Fruit fly (Drosophila melanogaster) whole organism, pupa: ENCODE data around the gene CG5116.
A peak's percentile ranks its signal among the peaks of the same experiment; 100 is the strongest.

Experiments
- CG10348 ChIP-seq: fragments of 200-800 bp; sonication (Bioruptor generic); IDR thresholded peaks from 2 replicates; pipeline ENCODE4 v1.3.6; 2022; ENCODE audit warnings: missing biosample characterization, missing genetic modification characterization
- CG12605 ChIP-seq: fragments of 200-800 bp; sonication (Bioruptor generic); IDR thresholded peaks from 2 replicates; pipeline ENCODE4 v1.3.6; 2022; ENCODE audit warnings: missing biosample characterization, missing genetic modification characterization
- CG13204 ChIP-seq: fragments of 200-800 bp; sonication (Bioruptor generic); optimal IDR thresholded peaks from 2 replicates; lab custom pipeline; 2018; ENCODE audit warnings: missing biosample characterization, mild to moderate bottlenecking, missing genetic modification characterization, moderate library complexity
- CG14655 ChIP-seq: fragments of 200-800 bp; sonication (Bioruptor generic); optimal IDR thresholded peaks from 3 replicates; lab custom pipeline; 2017; ENCODE audit warnings: mild to moderate bottlenecking, missing biosample characterization, missing genetic modification reagents, missing genetic modification characterization
- CG15710 ChIP-seq: fragments of 200-800 bp; sonication (Bioruptor generic); optimal IDR thresholded peaks from 2 replicates; lab custom pipeline; 2018; ENCODE audit warnings: missing biosample characterization, mild to moderate bottlenecking, missing genetic modification characterization, moderate library complexity
- CG17806 ChIP-seq: fragments of 200-800 bp; sonication (Bioruptor generic); optimal IDR thresholded peaks from 2 replicates; lab custom pipeline; 2018; ENCODE audit warnings: missing biosample characterization, mild to moderate bottlenecking, missing genetic modification characterization, moderate library complexity
- CG32121 ChIP-seq: fragments of 200-800 bp; sonication (Bioruptor generic); IDR thresholded peaks from 2 replicates; pipeline ENCODE4 v1.3.6; 2022; ENCODE audit warnings: missing biosample characterization, missing genetic modification characterization
- CG34367 ChIP-seq: fragments of 200-800 bp; sonication (Bioruptor generic); optimal IDR thresholded peaks from 2 replicates; lab custom pipeline; 2018; ENCODE audit warnings: missing biosample characterization, mild to moderate bottlenecking, missing genetic modification characterization
- CG4496 ChIP-seq: fragments of 200-800 bp; sonication (Bioruptor generic); IDR thresholded peaks from 3 replicates; pipeline ENCODE4 v1.3.6; 2022; ENCODE audit warnings: missing biosample characterization, missing genetic modification characterization
- CG8159 ChIP-seq: fragments of 200-800 bp; sonication (Bioruptor generic); optimal IDR thresholded peaks from 3 replicates; lab custom pipeline; 2018; ENCODE audit warnings: missing biosample characterization, mild to moderate bottlenecking, missing genetic modification characterization, moderate library complexity
- CG8301 ChIP-seq: fragments of 200-800 bp; sonication (Bioruptor generic); optimal IDR thresholded peaks from 2 replicates; lab custom pipeline; 2018; ENCODE audit warnings: missing biosample characterization, mild to moderate bottlenecking, missing genetic modification characterization
- CG9948 ChIP-seq: fragments of 200-800 bp; sonication (Bioruptor generic); optimal IDR thresholded peaks from 2 replicates; lab custom pipeline; 2018; ENCODE audit warnings: missing biosample characterization, mild to moderate bottlenecking, missing genetic modification characterization, moderate library complexity
- D1 ChIP-seq: fragments of 200-800 bp; sonication (Bioruptor generic); optimal IDR thresholded peaks from 2 replicates; lab custom pipeline; 2018; ENCODE audit warnings: missing biosample characterization, mild to moderate bottlenecking, missing genetic modification characterization, moderate library complexity
- EcR ChIP-seq: fragments of 200-800 bp; sonication (Bioruptor generic); optimal IDR thresholded peaks from 3 replicates; lab custom pipeline; 2019; ENCODE audit warnings: missing biosample characterization, missing genetic modification characterization, mild to moderate bottlenecking, moderate library complexity, missing genetic modification reagents
- Ets98B ChIP-seq: fragments of 200-800 bp; sonication (Bioruptor generic); IDR thresholded peaks from 2 replicates; pipeline ENCODE4 v1.3.6; 2022; ENCODE audit warnings: missing biosample characterization, missing genetic modification characterization
- Pif1A ChIP-seq: fragments of 200-800 bp; sonication (Bioruptor generic); optimal IDR thresholded peaks from 3 replicates; lab custom pipeline; 2016; ENCODE audit warnings: missing biosample characterization, missing genetic modification characterization
- Pif1B ChIP-seq: fragments of 200-800 bp; sonication (Bioruptor generic); optimal IDR thresholded peaks from 3 replicates; lab custom pipeline; 2016; ENCODE audit warnings: missing biosample characterization, missing genetic modification characterization
- Snoo ChIP-seq: fragments of 200-800 bp; sonication (Bioruptor generic); optimal IDR thresholded peaks from 3 replicates; lab custom pipeline; 2017; ENCODE audit warnings: missing biosample characterization, mild to moderate bottlenecking, missing genetic modification characterization, inconsistent platforms
- fd96Ca ChIP-seq: fragments of 200-800 bp; sonication (Bioruptor generic); IDR thresholded peaks from 3 replicates; pipeline ENCODE4 v1.3.6; 2022; ENCODE audit warnings: missing biosample characterization, missing genetic modification characterization
- gl ChIP-seq: fragments of 200-800 bp; sonication (Bioruptor generic); optimal IDR thresholded peaks from 2 replicates; lab custom pipeline; 2018; ENCODE audit warnings: missing biosample characterization, mild to moderate bottlenecking, missing genetic modification characterization
- rn ChIP-seq: fragments of 200-800 bp; sonication (Bioruptor generic); IDR thresholded peaks from 2 replicates; pipeline ENCODE4 v1.3.6; 2022; ENCODE audit warnings: missing biosample characterization, missing genetic modification characterization

The CG5116 gene

DNA sequence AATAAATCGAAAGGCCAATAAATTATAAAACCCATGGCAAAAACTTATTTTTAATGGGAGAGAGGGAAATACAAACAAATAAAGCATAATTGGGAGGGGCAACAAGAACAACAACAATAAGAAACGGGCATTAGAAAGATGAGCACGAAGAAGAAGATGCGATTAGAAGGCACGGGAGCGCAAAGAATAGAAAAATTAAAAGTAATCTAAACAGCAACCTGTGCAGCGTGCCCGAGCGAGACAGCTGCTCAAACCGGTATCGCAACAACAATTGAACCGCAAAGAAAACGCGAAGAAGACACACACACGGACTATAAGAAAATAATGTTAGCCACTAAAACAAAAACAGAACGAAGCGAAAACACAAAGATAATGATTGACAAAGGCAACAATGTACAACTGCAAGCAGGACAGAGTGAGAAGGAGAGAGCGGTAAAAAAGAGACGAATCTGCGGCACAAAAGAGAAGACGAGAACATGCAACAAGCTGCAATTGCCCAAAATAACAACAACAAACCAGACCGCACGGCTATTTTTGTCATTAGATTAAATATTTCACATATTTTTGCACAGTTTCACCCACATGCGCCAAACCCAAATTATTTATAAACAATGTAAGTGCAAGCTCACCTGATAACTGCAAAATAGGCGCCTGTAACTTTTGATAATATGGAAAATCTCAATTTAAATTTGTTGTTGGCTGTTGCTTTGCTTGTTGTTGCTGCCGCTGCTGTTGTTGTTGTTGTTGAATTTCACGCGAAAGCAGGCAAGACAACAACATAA lies 10.9 kb upstream of the CG5116 start:
- peak; percentile 33; the same call in 1 of the 2 replicates for TF ChIP-seq CG32121 (GFP tag; lab: Robert Waterston, UW)
- no peak for TF ChIP-seq CG17806 (tag; lab: Kevin White, UChicago)
- no peak for TF ChIP-seq CG4496 (GFP tag; lab: Robert Waterston, UW)
- TF ChIP-seq D1 (tag; lab: Kevin White, UChicago), result no peak
- no peak for TF ChIP-seq Pif1A
- TF ChIP-seq CG15710 (tag; lab: Kevin White, UChicago), result no peak

- no peak for TF ChIP-seq D1 (tag; lab: Kevin White, UChicago)
- TF ChIP-seq CG4496 (GFP tag; lab: Robert Waterston, UW), result peak; percentile 95; the same call in 2 of the 3 replicates
- peak; percentile 95 for TF ChIP-seq CG8301
- TF ChIP-seq CG17806 (tag; lab: Kevin White, UChicago), result peak; percentile 92
- TF ChIP-seq EcR (GFP tag; lab: Kevin White, UChicago), result no peak
- peak; percentile 94 for TF ChIP-seq CG32121 (GFP tag; lab: Robert Waterston, UW)
- peak; percentile 95 for TF ChIP-seq CG9948 (tag; lab: Kevin White, UChicago)
- TF ChIP-seq CG10348 (GFP tag; lab: Robert Waterston, UW), result peak; percentile 73
- TF ChIP-seq CG12605 (GFP tag; lab: Robert Waterston, UW), result peak; percentile 91
- TF ChIP-seq CG14655 (GFP tag; lab: Kevin White, UChicago), result peak; percentile 97
- peak; percentile 89 for TF ChIP-seq gl (tag; lab: Kevin White, UChicago)
- TF ChIP-seq CG15710 (tag; lab: Kevin White, UChicago), result peak; percentile 95
- peak; percentile 77 for TF ChIP-seq CG13204
- peak; percentile 98 for TF ChIP-seq Pif1A
- peak; percentile 96 for TF ChIP-seq Pif1B
- peak; percentile 92 for TF ChIP-seq Ets98B (GFP tag; lab: Robert Waterston, UW)
- peak; percentile 84 for TF ChIP-seq rn (GFP tag; lab: Robert Waterston, UW)
- TF ChIP-seq Snoo (tag; lab: Kevin White, UChicago), result peak; percentile 96
- peak; percentile 96 for TF ChIP-seq fd96Ca (GFP tag; lab: Robert Waterston, UW)
- TF ChIP-seq CG34367, result peak; percentile 95
- peak; percentile 95 for TF ChIP-seq CG8159 (tag; lab: Kevin White, UChicago)
Observed at dm6 chr3R:25472635-25473552, 10.0 kb upstream of the CG5116 start, which contains the start of the genes Fur1 and Vps33B. Gene Fur1 (minus strand): TSS chr3R:25473058. Gene Vps33B (plus strand): TSS chr3R:25473490.

dm6 chr3R:25476744-25477143 lies 6.2 kb upstream of the CG5116 start, which contains the start of the genes CG4553 and MED28:
Gene CG4553 (minus strand): TSS chr3R:25476915.
Gene MED28 (plus strand): TSS chr3R:25477003.
- no peak for TF ChIP-seq Ets98B (GFP tag; lab: Robert Waterston, UW)
- TF ChIP-seq fd96Ca (GFP tag; lab: Robert Waterston, UW), result 0 out of 3 replicates have a peak, but pooled peaks have one; percentile 8
- TF ChIP-seq Pif1B, result no peak
- no peak for TF ChIP-seq CG14655 (GFP tag; lab: Kevin White, UChicago)
- no peak for TF ChIP-seq CG10348 (GFP tag; lab: Robert Waterston, UW)
- no peak for TF ChIP-seq CG12605 (GFP tag; lab: Robert Waterston, UW)
- TF ChIP-seq CG4496 (GFP tag; lab: Robert Waterston, UW), result no peak

DNA sequence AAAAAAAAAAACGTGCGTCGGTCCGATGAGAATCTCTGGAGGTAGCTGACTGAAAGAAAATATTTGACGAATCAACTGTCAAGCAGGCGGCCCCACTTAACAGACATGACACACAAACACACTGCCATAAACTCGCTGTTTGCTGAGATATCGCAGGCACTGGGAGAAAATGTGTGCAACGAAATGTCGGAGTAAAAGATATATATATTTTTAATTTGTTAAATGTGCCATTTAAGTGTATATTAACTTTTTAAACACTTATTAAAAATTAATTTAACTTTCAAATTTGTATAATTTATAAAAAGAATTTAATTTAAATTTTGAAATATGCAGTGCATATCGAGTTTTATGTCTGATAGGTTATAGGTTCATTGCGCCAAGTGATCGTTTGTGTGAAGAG lies 6.2 kb downstream of the CG5116 start:
- TF ChIP-seq Pif1B (peak; percentile 64), CG34367 (no peak), fd96Ca (GFP tag; lab: Robert Waterston, UW) (peak; percentile 56; the same call in 2 of the 3 replicates), D1 (tag; lab: Kevin White, UChicago) (no peak), CG32121 (GFP tag; lab: Robert Waterston, UW) (peak; percentile 38; the same call in 1 of the 2 replicates), CG8159 (tag; lab: Kevin White, UChicago) (peak; percentile 66), rn (GFP tag; lab: Robert Waterston, UW) (no peak), CG13204 (no peak), Pif1A (peak; percentile 42), CG8301 (peak; percentile 55), gl (tag; lab: Kevin White, UChicago) (no peak), CG10348 (GFP tag; lab: Robert Waterston, UW) (no peak), CG14655 (GFP tag; lab: Kevin White, UChicago) (peak; percentile 49), EcR (GFP tag; lab: Kevin White, UChicago) (peak; percentile 30), CG9948 (tag; lab: Kevin White, UChicago) (peak; percentile 62), CG12605 (GFP tag; lab: Robert Waterston, UW) (0 out of 2 replicates have a peak, but pooled peaks have one; percentile 31), Snoo (tag; lab: Kevin White, UChicago) (no peak), CG17806 (tag; lab: Kevin White, UChicago) (peak; percentile 54), CG15710 (tag; lab: Kevin White, UChicago) (peak; percentile 46), CG4496 (GFP tag; lab: Robert Waterston, UW) (peak; percentile 51; the same call in 1 of the 3 replicates), Ets98B (GFP tag; lab: Robert Waterston, UW) (peak; percentile 53)

DNA sequence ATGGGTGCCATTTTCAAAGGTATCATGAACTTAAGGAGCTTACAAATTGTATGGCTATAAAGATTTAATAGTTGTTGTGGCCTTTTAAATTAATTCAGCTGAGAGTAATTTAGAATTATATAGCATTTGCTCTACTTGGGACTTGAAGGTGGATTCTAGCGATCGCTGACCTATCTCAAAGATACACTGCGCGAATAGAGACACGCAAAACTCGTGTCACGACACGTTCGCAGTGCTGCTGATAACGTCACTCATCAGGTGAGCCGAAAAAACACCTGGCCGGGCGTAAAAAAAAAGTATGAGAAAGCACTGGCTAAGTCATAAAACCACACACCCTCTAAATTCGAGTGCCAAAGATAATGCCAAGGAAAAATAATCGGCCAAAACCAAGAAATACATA lies 6.8 kb downstream of the CG5116 start:
- TF ChIP-seq CG17806 (tag; lab: Kevin White, UChicago), result no peak
- TF ChIP-seq CG8159 (tag; lab: Kevin White, UChicago), result no peak
- no peak for TF ChIP-seq CG32121 (GFP tag; lab: Robert Waterston, UW)
- TF ChIP-seq CG12605 (GFP tag; lab: Robert Waterston, UW), result no peak
- no peak for TF ChIP-seq CG4496 (GFP tag; lab: Robert Waterston, UW)
- TF ChIP-seq CG15710 (tag; lab: Kevin White, UChicago), result no peak
- no peak for TF ChIP-seq fd96Ca (GFP tag; lab: Robert Waterston, UW)
- no peak for TF ChIP-seq Pif1A
